Fruit fly (Drosophila melanogaster) whole organism, embryonic: Measurements from ENCODE around the gene CG15390.
A peak's percentile ranks its signal among the peaks of the same experiment; 100 is the strongest.

Source experiments
- Blimp-1 ChIP-seq: fragments of 200-800 bp; sonication (Bioruptor generic); optimal IDR thresholded peaks from 3 replicates; lab custom pipeline; 2018; ENCODE audit warnings: missing biosample characterization, missing genetic modification characterization, mild to moderate bottlenecking, moderate library complexity, missing genetic modification reagents
- CG10267 ChIP-seq: fragments of 200-800 bp; sonication (Bioruptor generic); optimal IDR thresholded peaks from 2 replicates; lab custom pipeline; 2018; ENCODE audit warnings: missing biosample characterization, mild to moderate bottlenecking, missing genetic modification characterization, moderate library complexity
- CG10565 ChIP-seq: fragments of 200-800 bp; sonication (Bioruptor generic); optimal IDR thresholded peaks from 3 replicates; lab custom pipeline; 2016; ENCODE audit warnings: missing biosample characterization, mild to moderate bottlenecking, missing genetic modification characterization
- CG11247 ChIP-seq: fragments of 200-800 bp; sonication (Bioruptor generic); IDR thresholded peaks from 2 replicates; pipeline ENCODE4 v1.3.6; 2022; ENCODE audit warnings: missing biosample characterization, missing genetic modification characterization
- CG12236 ChIP-seq: fragments of 200-800 bp; sonication (Bioruptor generic); optimal IDR thresholded peaks from 2 replicates; lab custom pipeline; 2016; ENCODE audit warnings: missing biosample characterization, missing genetic modification characterization
- CG12391 ChIP-seq: fragments of 200-800 bp; sonication (Bioruptor generic); optimal IDR thresholded peaks from 3 replicates; lab custom pipeline; 2018; ENCODE audit warnings: missing biosample characterization, mild to moderate bottlenecking, missing genetic modification characterization, moderate library complexity
- CG13296 ChIP-seq: fragments of 200-800 bp; sonication (Bioruptor generic); optimal IDR thresholded peaks from 3 replicates; lab custom pipeline; 2018; ENCODE audit warnings: missing biosample characterization, mild to moderate bottlenecking, missing genetic modification characterization
- CG13424 ChIP-seq: fragments of 200-800 bp; sonication (Bioruptor generic); optimal IDR thresholded peaks from 2 replicates; lab custom pipeline; 2019; ENCODE audit warnings: missing biosample characterization, mild to moderate bottlenecking, missing genetic modification characterization, moderate library complexity
- CG15514 ChIP-seq: fragments of 200-800 bp; sonication (Bioruptor generic); optimal IDR thresholded peaks from 3 replicates; lab custom pipeline; 2017; ENCODE audit warnings: missing biosample characterization, missing genetic modification characterization, mild to moderate bottlenecking, moderate library complexity, missing genetic modification reagents
- CG18619 ChIP-seq: fragments of 200-800 bp; sonication (Bioruptor generic); optimal IDR thresholded peaks from 3 replicates; lab custom pipeline; 2017; ENCODE audit warnings: missing biosample characterization, mild to moderate bottlenecking, missing genetic modification characterization
- CG2116 ChIP-seq: fragments of 200-800 bp; sonication (Bioruptor generic); optimal IDR thresholded peaks from 3 replicates; lab custom pipeline; 2018; ENCODE audit warnings: missing biosample characterization, mild to moderate bottlenecking, missing genetic modification characterization
- CG34224 ChIP-seq: fragments of 200-800 bp; sonication (Bioruptor generic); IDR thresholded peaks from 3 replicates; pipeline ENCODE4 v1.3.6; 2022; ENCODE audit warnings: missing biosample characterization, missing genetic modification characterization; ENCODE audit not compliant: partially characterized antibody
- CG4424 ChIP-seq: fragments of 200-800 bp; sonication (Bioruptor generic); optimal IDR thresholded peaks from 3 replicates; lab custom pipeline; 2016; ENCODE audit warnings: missing biosample characterization, missing genetic modification characterization
- CG8359 ChIP-seq: fragments of 200-800 bp; sonication (Bioruptor generic); optimal IDR thresholded peaks from 2 replicates; lab custom pipeline; 2017; ENCODE audit warnings: missing biosample characterization, mild to moderate bottlenecking, missing genetic modification characterization, borderline replicate concordance
- CG8478 ChIP-seq: fragments of >200 bp; optimal IDR thresholded peaks from 2 replicates; lab custom pipeline; 2018
- CG9437 ChIP-seq: fragments of 200-800 bp; sonication (Bioruptor generic); optimal IDR thresholded peaks from 2 replicates; lab custom pipeline; 2018; ENCODE audit warnings: missing biosample characterization, mild to moderate bottlenecking, missing genetic modification characterization
- Chrac-16 ChIP-seq: fragments of 200-800 bp; sonication (Bioruptor generic); optimal IDR thresholded peaks from 3 replicates; lab custom pipeline; 2016; ENCODE audit warnings: missing biosample characterization, missing genetic modification characterization
- D19A ChIP-seq: fragments of 200-800 bp; optimal IDR thresholded peaks from 3 replicates; lab custom pipeline; 2019; ENCODE audit warnings: missing biosample characterization, mild to moderate bottlenecking, missing genetic modification characterization, moderate library complexity
- Deaf1 ChIP-seq: fragments of 200-800 bp; optimal IDR thresholded peaks from 3 replicates; lab custom pipeline; 2019; ENCODE audit warnings: missing biosample characterization, mild to moderate bottlenecking, missing genetic modification characterization, moderate library complexity
- Dll ChIP-seq: fragments of 200-800 bp; sonication (Bioruptor generic); IDR thresholded peaks from 4 replicates; pipeline ENCODE4 v1.3.6; 2022; ENCODE audit warnings: missing biosample characterization, missing genetic modification characterization; ENCODE audit not compliant: partially characterized antibody
- Doc3 ChIP-seq: fragments of 200-800 bp; sonication (Bioruptor generic); IDR thresholded peaks from 3 replicates; pipeline ENCODE4 v1.3.6; 2022; ENCODE audit warnings: missing biosample characterization, missing genetic modification characterization; ENCODE audit not compliant: partially characterized antibody
- Dp ChIP-seq: fragments of 200-800 bp; sonication (Bioruptor generic); optimal IDR thresholded peaks from 2 replicates; lab custom pipeline; 2018; ENCODE audit warnings: missing biosample characterization, mild to moderate bottlenecking, missing genetic modification characterization, moderate library complexity
- Dref ChIP-seq: fragments of 200-800 bp; sonication (Bioruptor generic); IDR thresholded peaks from 2 replicates; pipeline ENCODE4 v1.3.6; 2022; ENCODE audit warnings: missing biosample characterization, missing genetic modification characterization
- E2f2 ChIP-seq: fragments of 200-800 bp; sonication (Bioruptor generic); IDR thresholded peaks from 2 replicates; pipeline ENCODE4 v1.3.6; 2022; ENCODE audit warnings: missing biosample characterization, missing genetic modification characterization
- GATAe ChIP-seq: fragments of 200-800 bp; sonication (Bioruptor generic); conservative IDR thresholded peaks from 2 replicates; pipeline ENCODE4 v1.3.6; 2022; ENCODE audit warnings: missing biosample characterization, missing genetic modification characterization
- Hr78 ChIP-seq, 2 experiments: fragments of 200-800 bp in 1 of 2; fragments of >200 bp in 1 of 2; sonication (Bioruptor generic) in 1 of 2; optimal IDR thresholded peaks; 2 replicates each; lab custom pipeline; 2017 to 2019; ENCODE audit warnings: missing biosample characterization in 2 of 2, missing genetic modification characterization in 2 of 2, mild to moderate bottlenecking in 1 of 2, moderate library complexity in 1 of 2
- Jarid2 ChIP-seq: fragments of 200-800 bp; sonication (Bioruptor generic); optimal IDR thresholded peaks from 3 replicates; lab custom pipeline; 2017; ENCODE audit warnings: mild to moderate bottlenecking, missing biosample characterization, missing genetic modification reagents, missing genetic modification characterization
- Kr ChIP-seq: fragments of 200-800 bp; sonication (Bioruptor generic); optimal IDR thresholded peaks from 2 replicates; lab custom pipeline; 2017; ENCODE audit warnings: missing biosample characterization, mild to moderate bottlenecking, missing genetic modification characterization
- Mrtf ChIP-seq: fragments of 200-800 bp; sonication (Bioruptor generic); IDR thresholded peaks from 3 replicates; pipeline ENCODE4 v1.3.6; 2022; ENCODE audit warnings: missing biosample characterization, missing genetic modification characterization
- Myb ChIP-seq: fragments of 200-800 bp; sonication (Bioruptor generic); optimal IDR thresholded peaks from 2 replicates; lab custom pipeline; 2016; ENCODE audit warnings: missing biosample characterization, missing genetic modification characterization
- PHDP ChIP-seq: fragments of 200-800 bp; sonication (Bioruptor generic); optimal IDR thresholded peaks from 3 replicates; lab custom pipeline; 2018; ENCODE audit warnings: missing biosample characterization, mild to moderate bottlenecking, missing genetic modification characterization, moderate library complexity
- Rfx ChIP-seq: fragments of 200-800 bp; sonication (Bioruptor generic); IDR thresholded peaks from 2 replicates; pipeline ENCODE4 v1.3.6; 2022; ENCODE audit warnings: missing biosample characterization, missing genetic modification characterization
- Spps ChIP-seq: fragments of 200-800 bp; sonication (Bioruptor generic); optimal IDR thresholded peaks from 2 replicates; lab custom pipeline; 2018; ENCODE audit warnings: missing biosample characterization, mild to moderate bottlenecking, missing genetic modification characterization
- Trl ChIP-seq, 3 experiments: fragments of >200 bp in 2 of 3; fragments of 200-800 bp in 1 of 3; sonication (Bioruptor generic) in 1 of 3; optimal IDR thresholded peaks; 2 replicates in 1 of 3; 3 replicates in 2 of 3; lab custom pipeline; 2016 to 2017; ENCODE audit warnings: missing biosample characterization in 1 of 3, missing genetic modification characterization in 1 of 3
- bbx ChIP-seq: fragments of 200-800 bp; sonication (Bioruptor generic); IDR thresholded peaks from 2 replicates; pipeline ENCODE4 v1.3.6; 2022; ENCODE audit warnings: missing biosample characterization, missing genetic modification characterization; ENCODE audit not compliant: partially characterized antibody
- corto ChIP-seq: fragments of 200-800 bp; sonication (Bioruptor generic); optimal IDR thresholded peaks from 2 replicates; lab custom pipeline; 2016; ENCODE audit warnings: missing biosample characterization, mild to moderate bottlenecking, missing genetic modification characterization, moderate library complexity
- crp ChIP-seq, 2 experiments: fragments of 200-800 bp; sonication (Bioruptor generic); optimal IDR thresholded peaks; 2 replicates in 1 of 2; 3 replicates in 1 of 2; lab custom pipeline; 2017; ENCODE audit warnings: missing biosample characterization in 2 of 2, missing genetic modification characterization in 2 of 2, mild to moderate bottlenecking in 1 of 2, moderate library complexity in 1 of 2
- dpn ChIP-seq, 2 experiments: fragments of 200-800 bp; sonication (Bioruptor generic); optimal IDR thresholded peaks; 3 replicates each; lab custom pipeline; 2016; ENCODE audit warnings: missing biosample characterization in 2 of 2, missing genetic modification characterization in 2 of 2
- en ChIP-seq: fragments of 200-800 bp; sonication (Bioruptor generic); optimal IDR thresholded peaks from 2 replicates; lab custom pipeline; 2016; ENCODE audit warnings: missing biosample characterization, missing genetic modification characterization
- eve ChIP-seq, 2 experiments: fragments of >200 bp; optimal IDR thresholded peaks; 2 replicates each; lab custom pipeline; 2017; ENCODE audit warnings: missing biosample characterization in 2 of 2, missing genetic modification characterization in 2 of 2
- gcm ChIP-seq: fragments of 200-800 bp; sonication (Bioruptor generic); optimal IDR thresholded peaks from 2 replicates; lab custom pipeline; 2019; ENCODE audit warnings: missing biosample characterization, mild to moderate bottlenecking, missing genetic modification characterization, moderate library complexity
- h ChIP-seq: fragments of >200 bp; optimal IDR thresholded peaks from 2 replicates; lab custom pipeline; 2017
- jumu ChIP-seq: fragments of 200-800 bp; sonication (Bioruptor generic); optimal IDR thresholded peaks from 3 replicates; lab custom pipeline; 2016; ENCODE audit warnings: missing biosample characterization, missing genetic modification characterization
- knrl ChIP-seq: fragments of 200-800 bp; sonication (Bioruptor generic); IDR thresholded peaks from 3 replicates; pipeline ENCODE4 v1.3.6; 2022; ENCODE audit warnings: missing biosample characterization, missing genetic modification characterization; ENCODE audit not compliant: partially characterized antibody
- lbe ChIP-seq: fragments of 200-800 bp; sonication (Bioruptor generic); optimal IDR thresholded peaks from 2 replicates; lab custom pipeline; 2016; ENCODE audit warnings: missing biosample characterization, mild to moderate bottlenecking, missing genetic modification characterization
- lmd ChIP-seq: fragments of 200-800 bp; sonication (Bioruptor generic); IDR thresholded peaks from 2 replicates; pipeline ENCODE4 v1.3.6; 2022; ENCODE audit warnings: missing biosample characterization, missing genetic modification characterization
- ranshi ChIP-seq: fragments of 200-800 bp; sonication (Bioruptor generic); IDR thresholded peaks from 2 replicates; pipeline ENCODE4 v1.3.6; 2022; ENCODE audit warnings: missing biosample characterization, missing genetic modification characterization
- row ChIP-seq: fragments of 200-800 bp; sonication (Bioruptor generic); IDR thresholded peaks from 3 replicates; pipeline ENCODE4 v1.3.6; 2022; ENCODE audit warnings: missing biosample characterization, missing genetic modification characterization
- run ChIP-seq: fragments of 200-800 bp; sonication (Bioruptor generic); optimal IDR thresholded peaks from 3 replicates; lab custom pipeline; 2018; ENCODE audit warnings: missing biosample characterization, mild to moderate bottlenecking, missing genetic modification characterization

Gene CG15390

DNA sequence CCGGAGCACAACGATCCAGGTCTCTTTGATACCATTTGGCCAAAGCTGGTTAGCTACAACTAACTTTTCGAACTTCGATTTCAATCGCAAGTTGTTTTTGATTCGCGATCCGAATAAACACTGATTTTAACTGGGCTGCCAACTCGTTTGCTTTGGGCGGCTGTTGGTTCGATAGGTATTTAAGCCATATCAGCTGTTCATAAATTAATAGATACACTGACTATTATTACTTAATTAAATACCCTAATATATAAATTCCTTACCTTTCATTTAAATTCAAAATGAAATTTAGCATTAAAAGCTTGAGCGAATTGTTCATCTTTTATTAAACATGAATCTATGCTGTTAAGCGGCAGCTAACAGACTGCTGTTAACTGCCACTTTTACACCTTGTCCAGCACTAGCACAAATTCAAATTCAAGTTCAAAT is 17.3 kb upstream of the CG15390 start, which contains the start of gene CG9967 (continued):
- TF ChIP-seq bbx (GFP tag; lab: Robert Waterston, UW) (0 out of 2 replicates have a peak, but pooled peaks have one; percentile 21), h (lab: Kevin White, UChicago) (no peak), dpn (GFP tag; optimal IDR thresholded peaks at IDR 0.05; lab: Kevin White, UChicago) (peak in 1 of 2 experiments; percentile 2), GATAe (GFP tag; lab: Robert Waterston, UW) (no peak), CG13424 (tag; lab: Kevin White, UChicago) (peak; percentile 31), Hr78 (GFP tag; optimal IDR thresholded peaks at IDR 0.05; lab: Kevin White, UChicago) (no peak), D19A (peak; percentile 4), Blimp-1 (GFP tag; lab: Kevin White, UChicago) (no peak), CG12236 (GFP tag; lab: Kevin White, UChicago) (no peak), CG18619 (GFP tag; lab: Kevin White, UChicago) (no peak), Deaf1 (tag; lab: Kevin White, UChicago) (peak; percentile 20), knrl (GFP tag; lab: Robert Waterston, UW) (0 out of 3 replicates have a peak, but pooled peaks have one; percentile 31), CG15514 (GFP tag; lab: Kevin White, UChicago) (peak; percentile 88), run (tag; lab: Kevin White, UChicago) (no peak), Kr (GFP tag; lab: Kevin White, UChicago) (no peak), ranshi (GFP tag; lab: Robert Waterston, UW) (no peak), Trl (optimal IDR thresholded peaks at IDR 0.05; lab: Kevin White, UChicago) (no peak), Trl (GFP tag; optimal IDR thresholded peaks at IDR 0.05; lab: Kevin White, UChicago) (no peak), Dp (GFP tag; lab: Kevin White, UChicago) (peak; percentile 86), E2f2 (GFP tag; lab: Robert Waterston, UW) (peak; percentile 87), CG13296 (GFP tag; lab: Kevin White, UChicago) (peak; percentile 18), PHDP (tag; lab: Kevin White, UChicago) (no peak), CG2116 (GFP tag; lab: Kevin White, UChicago) (peak; percentile 50), lmd (GFP tag; lab: Robert Waterston, UW) (no peak), Spps (no peak), eve (GFP tag; optimal IDR thresholded peaks at IDR 0.05; lab: Kevin White, UChicago) (peak in 1 of 2 experiments; percentile 68), CG4424 (GFP tag; lab: Kevin White, UChicago) (no peak), gcm (GFP tag; lab: Kevin White, UChicago) (no peak), CG10267 (tag; lab: Kevin White, UChicago) (peak; percentile 90), Dll (GFP tag; lab: Robert Waterston, UW) (peak; percentile 54; the same call in 2 of the 4 replicates), CG34224 (GFP tag; lab: Robert Waterston, UW) (peak; percentile 48; the same call in 1 of the 3 replicates), lbe (GFP tag; lab: Kevin White, UChicago) (peak; percentile 45), CG9437 (GFP tag; lab: Kevin White, UChicago) (no peak), jumu (no peak), Doc3 (GFP tag; lab: Robert Waterston, UW) (0 out of 3 replicates have a peak, but pooled peaks have one; percentile 41), CG10565 (GFP tag; lab: Kevin White, UChicago) (no peak), CG8359 (GFP tag; lab: Kevin White, UChicago) (no peak), Mrtf (GFP tag; lab: Robert Waterston, UW) (no peak), Chrac-16 (GFP tag; lab: Kevin White, UChicago) (peak; percentile 1), corto (GFP tag; lab: Kevin White, UChicago) (no peak), CG11247 (GFP tag; lab: Robert Waterston, UW) (no peak), Jarid2 (GFP tag; lab: Kevin White, UChicago) (no peak), Rfx (GFP tag; lab: Robert Waterston, UW) (peak; percentile 24; the same call in 1 of the 2 replicates), Dref (peak; percentile 51), CG8478 (lab: Kevin White, UChicago) (no peak), crp (GFP tag; optimal IDR thresholded peaks at IDR 0.05; lab: Kevin White, UChicago) (peak; percentile 54 to 91), Myb (peak; percentile 66), CG12391 (tag; lab: Kevin White, UChicago) (peak; percentile 43), row (peak; percentile 59), en (GFP tag; lab: Kevin White, UChicago) (no peak)
